Worm (Caenorhabditis elegans) whole organism, young adult: ENCODE measurements around the gene nhr-139.

Experiments
- Y79H2A.3 ChIP-seq: fragments of 200-800 bp; sonication (Bioruptor generic); conservative IDR thresholded peaks from 2 replicates; pipeline ENCODE4 v1.3.6; 2022; ENCODE audit warnings: missing genetic modification reagents, missing genetic modification characterization, missing compliant biosample characterization
- hmg-1.2 ChIP-seq: fragments of 200-800 bp; sonication (Bioruptor generic); IDR thresholded peaks from 2 replicates; pipeline ENCODE4 v1.3.6; 2022; ENCODE audit warnings: missing genetic modification reagents, missing genetic modification characterization, missing compliant biosample characterization
- lir-1 ChIP-seq: fragments of 200-800 bp; sonication (Bioruptor generic); conservative IDR thresholded peaks from 2 replicates; pipeline ENCODE4 v1.3.6; 2022; ENCODE audit warnings: missing genetic modification reagents, missing genetic modification characterization, missing compliant biosample characterization
- mcd-1 ChIP-seq: fragments of 200-800 bp; sonication (Bioruptor generic); IDR thresholded peaks from 2 replicates; pipeline ENCODE4 v1.3.6; 2022; ENCODE audit warnings: missing genetic modification reagents, missing genetic modification characterization, missing compliant biosample characterization
- repo-1 ChIP-seq: sonication (generic microtip); optimal IDR thresholded peaks from 2 replicates; lab custom pipeline; 2017; ENCODE audit warnings: mild to moderate bottlenecking, missing genetic modification characterization, missing compliant biosample characterization

DNA sequence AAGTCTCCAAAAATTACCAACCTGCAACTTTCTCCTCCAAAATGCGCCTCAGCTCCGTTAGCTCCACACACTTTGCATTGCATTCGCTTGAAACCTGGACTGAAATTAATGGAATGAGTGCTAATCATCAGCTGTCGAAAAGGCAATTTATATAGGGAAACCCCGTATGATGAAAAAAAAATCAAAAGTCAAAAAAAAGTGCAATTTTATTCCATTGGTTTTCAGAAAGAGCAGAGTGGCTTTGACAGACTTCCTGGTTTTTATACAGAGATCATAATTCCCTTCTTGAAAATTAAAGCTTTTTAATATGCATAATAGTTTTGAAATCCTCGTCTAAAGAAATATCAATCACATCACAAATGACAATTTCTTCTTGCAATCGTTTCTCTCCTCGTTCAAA is at the start of gene nhr-139:
- no peak for TF ChIP-seq hmg-1.2 (GFP tag; lab: Robert Waterston, UW)
- TF ChIP-seq lir-1: no peak
- no peak for TF ChIP-seq mcd-1 (GFP tag; lab: Robert Waterston, UW)
- no peak for TF ChIP-seq repo-1
- TF ChIP-seq Y79H2A.3: no peak
